Worm (Caenorhabditis elegans) whole organism, L2 larva: ENCODE measurements around the gene srh-73.

ENCODE experiments used
- R02D3.7 ChIP-seq: fragments of 150-350 bp; optimal IDR thresholded peaks from 2 replicates; lab custom pipeline; 2014; ENCODE audit warnings: missing biosample characterization, missing genetic modification characterization
- elt-3 ChIP-seq: sonication (generic microtip); optimal IDR thresholded peaks from 2 replicates; lab custom pipeline; 2017; ENCODE audit warnings: missing biosample characterization, missing genetic modification characterization
- gmeb-1 ChIP-seq: fragments of 150-350 bp; optimal IDR thresholded peaks from 2 replicates; lab custom pipeline; 2014; ENCODE audit warnings: missing biosample characterization, missing genetic modification characterization
- lin-13 ChIP-seq: fragments of 150-350 bp; optimal IDR thresholded peaks from 2 replicates; lab custom pipeline; 2014; ENCODE audit warnings: missing biosample characterization, missing genetic modification reagents, missing genetic modification characterization
- nhr-11 ChIP-seq: fragments of 150-350 bp; optimal IDR thresholded peaks from 2 replicates; lab custom pipeline; 2014; ENCODE audit warnings: missing biosample characterization, missing genetic modification characterization
- nhr-23 ChIP-seq: fragments of 150-350 bp; optimal IDR thresholded peaks from 2 replicates; lab custom pipeline; 2014; ENCODE audit warnings: missing biosample characterization, missing genetic modification reagents, missing genetic modification characterization
- nhr-237 ChIP-seq: fragments of 150-350 bp; optimal IDR thresholded peaks from 2 replicates; lab custom pipeline; 2014; ENCODE audit warnings: missing biosample characterization, missing genetic modification characterization
- nhr-77 ChIP-seq: fragments of 150-350 bp; optimal IDR thresholded peaks from 2 replicates; lab custom pipeline; 2014; ENCODE audit warnings: missing biosample characterization, missing genetic modification characterization
- ztf-11 ChIP-seq: sonication (generic microtip); optimal IDR thresholded peaks from 2 replicates; lab custom pipeline; 2017; ENCODE audit warnings: missing biosample characterization, missing genetic modification characterization

DNA sequence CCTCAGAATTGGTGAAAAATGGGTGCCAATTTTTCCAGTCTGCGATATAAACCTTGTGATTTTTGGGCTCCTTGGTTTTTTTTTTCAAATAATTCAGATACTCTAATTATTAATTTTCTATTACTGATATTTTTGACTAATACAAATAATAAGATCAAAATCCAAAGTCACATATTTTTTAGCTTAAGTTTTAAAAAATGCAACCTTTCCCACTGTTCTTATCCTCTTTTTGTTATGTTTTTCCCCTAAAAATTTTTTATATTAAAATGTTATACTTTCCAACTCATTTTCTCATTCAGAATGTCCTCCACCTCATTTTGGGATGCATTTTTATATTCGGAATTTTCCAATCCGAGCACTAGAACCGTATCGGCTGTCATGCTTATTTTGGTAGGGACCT lies 19.0 kb downstream of the srh-73 start, which contains the start of gene srx-120:
- no peak for TF ChIP-seq nhr-11
- TF ChIP-seq nhr-77 = no peak
- no peak for TF ChIP-seq ztf-11 (tag; lab: Kevin White, UChicago)
- TF ChIP-seq nhr-23 (tag; lab: Kevin White, UChicago) = no peak
- TF ChIP-seq gmeb-1 (tag; lab: Kevin White, UChicago) = no peak
- TF ChIP-seq elt-3 (tag; lab: Kevin White, UChicago) = no peak
- TF ChIP-seq lin-13 (GFP tag; lab: Kevin White, UChicago) = no peak
- TF ChIP-seq R02D3.7 (tag; lab: Kevin White, UChicago) = no peak
- TF ChIP-seq nhr-237 = no peak
